Worm (Caenorhabditis elegans): ENCODE data around the gene T16H12.9.

T16H12.9 gene

DNA sequence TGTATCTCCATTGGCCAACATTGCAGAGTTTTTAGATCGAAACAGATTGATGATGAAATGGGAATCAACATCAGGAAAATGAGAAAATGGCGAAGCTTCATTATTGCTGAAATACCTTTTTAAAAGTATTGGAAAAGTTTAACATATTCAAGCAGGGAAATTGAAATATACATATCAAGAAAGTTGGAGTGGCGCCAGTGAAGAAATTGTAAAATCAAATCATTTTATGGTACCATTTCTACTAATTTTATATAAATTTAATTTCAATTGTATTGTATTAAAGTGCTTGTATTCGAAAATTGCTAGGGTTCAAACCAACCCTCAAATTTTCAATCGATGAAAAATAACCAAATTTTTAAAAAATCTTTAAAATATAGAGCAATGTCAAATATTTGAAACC, 2.7 kb upstream of the T16H12.9 start, which contains the start of gene srt-55:
TSS of gene srt-55 (minus strand) at position 101 of the 400 bp plus-strand sequence.
- TF ChIP-seq elt-2 (tag; optimal IDR thresholded peaks at IDR 0.05) (no peak), lin-14 (GFP tag; optimal IDR thresholded peaks at IDR 0.05) (no peak), nhr-47 (tag; optimal IDR thresholded peaks at IDR 0.05) (no peak), ztf-4 (tag; optimal IDR thresholded peaks at IDR 0.05) (no peak), egl-27 (tag; optimal IDR thresholded peaks at IDR 0.05) (no peak), nhr-76 (tag; optimal IDR thresholded peaks at IDR 0.05) (no peak), ceh-82 (tag; optimal IDR thresholded peaks at IDR 0.05) (no peak), unc-62 (GFP tag; optimal IDR thresholded peaks at IDR 0.05) (no peak), efl-3 (GFP tag; optimal IDR thresholded peaks at IDR 0.05) (no peak), aly-2 (tag; optimal IDR thresholded peaks at IDR 0.05) (no peak), fkh-10 (GFP tag; optimal IDR thresholded peaks at IDR 0.05) (no peak), unc-30 (tag; optimal IDR thresholded peaks at IDR 0.05) (no peak), xbp-1 (tag; optimal IDR thresholded peaks at IDR 0.05) (no peak), lin-15B (tag; optimal IDR thresholded peaks at IDR 0.05) (no peak), C16A3.4 (tag; optimal IDR thresholded peaks at IDR 0.05) (no peak), fos-1 (tag; optimal IDR thresholded peaks at IDR 0.05) (no peak), ets-5 (GFP tag; IDR thresholded peaks at IDR 0.05) (no peak), isw-1 (GFP tag; IDR thresholded peaks at IDR 0.05) (no peak), lin-35 (GFP tag; optimal IDR thresholded peaks at IDR 0.05) (no peak)

DNA sequence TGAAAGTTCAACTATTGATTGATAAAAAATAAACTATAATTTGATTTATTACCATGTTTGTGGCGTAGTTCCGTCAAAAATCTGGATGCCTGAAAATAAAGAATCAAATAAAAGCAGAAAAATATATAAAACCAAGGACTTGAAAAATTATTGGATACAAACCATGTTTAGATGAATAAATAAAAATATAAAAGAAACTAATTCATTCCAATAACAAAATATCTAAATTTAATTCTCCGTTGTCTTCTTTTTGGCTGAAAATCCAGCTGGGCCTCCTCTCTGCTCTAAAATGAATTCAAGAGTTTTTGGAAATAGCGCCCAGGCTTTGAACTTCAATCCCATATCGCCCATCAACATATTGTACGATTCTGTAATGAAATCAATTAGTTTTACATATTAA, 3.9 kb downstream of the T16H12.9 start, which contains the start of gene vps-29:
TSS of gene vps-29 (minus strand) at position 101 of the 400 bp plus-strand sequence.
- TF ChIP-seq rnt-1 (tag; optimal IDR thresholded peaks at IDR 0.05) (no peak), hpl-2 (GFP tag; optimal IDR thresholded peaks at IDR 0.05) (no peak), lin-13 (GFP tag; optimal IDR thresholded peaks at IDR 0.05) (no peak), elt-2 (tag; optimal IDR thresholded peaks at IDR 0.05) (no peak), C34B4.2 (tag; optimal IDR thresholded peaks at IDR 0.05) (no peak), ets-5 (GFP tag; IDR thresholded peaks at IDR 0.05) (no peak), unc-86 (tag; optimal IDR thresholded peaks at IDR 0.05) (no peak), nhr-84 (tag; optimal IDR thresholded peaks at IDR 0.05) (no peak), ztf-4 (tag; optimal IDR thresholded peaks at IDR 0.05) (no peak), hlh-4 (tag; optimal IDR thresholded peaks at IDR 0.05) (no peak), unc-62 (GFP tag; optimal IDR thresholded peaks at IDR 0.05) (no peak), ceh-63 (GFP tag; optimal IDR thresholded peaks at IDR 0.05) (no peak), aha-1 (tag; optimal IDR thresholded peaks at IDR 0.05) (no peak), fos-1 (tag; optimal IDR thresholded peaks at IDR 0.05) (no peak), nhr-85 (tag) (no peak), snu-23 (GFP tag; optimal IDR thresholded peaks at IDR 0.05) (no peak), efl-1 (optimal IDR thresholded peaks at IDR 0.05) (no peak), efl-1 (GFP tag; optimal IDR thresholded peaks at IDR 0.05 in 1 of 2) (no peak)

DNA sequence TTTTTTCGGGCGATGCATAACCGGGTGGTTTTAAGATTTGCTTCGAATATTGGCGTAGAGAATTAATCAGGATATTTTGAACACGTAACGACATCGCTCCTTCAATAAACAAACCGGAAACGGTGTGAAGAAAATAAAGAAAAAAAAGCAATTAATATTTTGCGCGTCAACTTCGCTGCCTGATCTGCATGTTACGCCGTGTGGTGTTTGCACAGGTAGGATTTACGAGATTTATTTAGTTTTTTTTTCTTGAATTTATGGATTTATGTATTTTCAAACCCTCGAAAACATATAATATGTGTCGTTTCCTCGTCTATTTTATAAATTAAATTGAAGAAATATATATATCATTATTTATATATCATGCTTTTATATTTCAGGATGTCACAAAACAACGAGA, 5.6 kb downstream of the T16H12.9 start, which contains the start of the genes ZK1128.1 and mett-10:
TSS of gene ZK1128.1 (minus strand) at position 99 of the 400 bp plus-strand sequence.
TSS of gene mett-10 (plus strand) at position 375 of the 400 bp plus-strand sequence.
- TF ChIP-seq fkh-10 (GFP tag; optimal IDR thresholded peaks at IDR 0.05), result no peak
- peak; percentile 17 for TF ChIP-seq rnt-1 (tag; optimal IDR thresholded peaks at IDR 0.05)
- peak; percentile 4 for TF ChIP-seq lin-15B (tag; optimal IDR thresholded peaks at IDR 0.05)
- peak; percentile 12 for TF ChIP-seq xbp-1 (tag; optimal IDR thresholded peaks at IDR 0.05)
- TF ChIP-seq C34B4.2 (tag; optimal IDR thresholded peaks at IDR 0.05), result no peak
- TF ChIP-seq ama-1 (optimal IDR thresholded peaks at IDR 0.05), result no peak
- peak; percentile 23 to 62 (median 41) for TF ChIP-seq dpl-1 (GFP tag; optimal IDR thresholded peaks at IDR 0.05)
- peak; percentile 31 for TF ChIP-seq nhr-47 (tag; optimal IDR thresholded peaks at IDR 0.05)
- no peak for TF ChIP-seq unc-98 (GFP tag; IDR thresholded peaks at IDR 0.05)
- TF ChIP-seq nhr-71 (tag; optimal IDR thresholded peaks at IDR 0.05), result peak; percentile 34
- peak; percentile 36 to 50 for TF ChIP-seq lin-35 (GFP tag; optimal IDR thresholded peaks at IDR 0.05)
- peak; percentile 19 for TF ChIP-seq vab-15 (tag; optimal IDR thresholded peaks at IDR 0.05)
- TF ChIP-seq hlh-17 (GFP tag; optimal IDR thresholded peaks at IDR 0.05; ENCODE audit: borderline replicate concordance), result no peak
- peak; percentile 25 for TF ChIP-seq nhr-85 (tag)
- peak; percentile 9 for TF ChIP-seq unc-86 (tag; optimal IDR thresholded peaks at IDR 0.05)
- TF ChIP-seq mep-1 (tag; optimal IDR thresholded peaks at IDR 0.05), result peak; percentile 23
- TF ChIP-seq isw-1 (GFP tag; IDR thresholded peaks at IDR 0.05), result 0 out of 2 replicates have a peak, but pooled peaks have one; percentile 6
- peak; percentile 63 for TF ChIP-seq unc-130 (tag; optimal IDR thresholded peaks at IDR 0.05)
- TF ChIP-seq lsy-2 (tag; optimal IDR thresholded peaks at IDR 0.05), result peak; percentile 46 to 67
- no peak for TF ChIP-seq nhr-28 (tag; optimal IDR thresholded peaks at IDR 0.05)
- TF ChIP-seq mdl-1 (tag; optimal IDR thresholded peaks at IDR 0.05), result no peak
- TF ChIP-seq ztf-4 (tag; optimal IDR thresholded peaks at IDR 0.05), result no peak
- peak; percentile 86 for TF ChIP-seq F16B12.6 (tag; optimal IDR thresholded peaks at IDR 0.05)
- no peak for TF ChIP-seq ceh-88 (GFP tag; IDR thresholded peaks at IDR 0.05)
- TF ChIP-seq pag-3 (tag; optimal IDR thresholded peaks at IDR 0.05; ENCODE audit: borderline replicate concordance, insufficient read depth), result no peak
- TF ChIP-seq dsc-1 (tag; optimal IDR thresholded peaks at IDR 0.05), result no peak
- TF ChIP-seq efl-1 (optimal IDR thresholded peaks at IDR 0.05), result peak; percentile 39 to 48
- TF ChIP-seq efl-1 (GFP tag; optimal IDR thresholded peaks at IDR 0.05 in 1 of 2), result peak; percentile 62 to 94
- TF ChIP-seq snpc-4 (tag; optimal IDR thresholded peaks at IDR 0.05), result no peak
- peak in 1 of 3 experiments; percentile 17 for TF ChIP-seq ceh-82 (tag; optimal IDR thresholded peaks at IDR 0.05)
